Worm (Caenorhabditis elegans) whole organism, L2 larva: ENCODE results near the gene amx-3.

ENCODE experiments used
- R02D3.7 ChIP-seq: fragments of 150-350 bp; optimal IDR thresholded peaks from 2 replicates; lab custom pipeline; 2014; ENCODE audit warnings: missing biosample characterization, missing genetic modification characterization
- blmp-1 ChIP-seq: sonication (generic microtip); optimal IDR thresholded peaks from 2 replicates; lab custom pipeline; 2017; ENCODE audit warnings: missing genetic modification characterization, mild to moderate bottlenecking, missing compliant biosample characterization, antibody characterized with exemption, moderate library complexity; ENCODE audit not compliant: insufficient read depth
- ceh-82 ChIP-seq: fragments of 150-350 bp; optimal IDR thresholded peaks from 2 replicates; lab custom pipeline; 2014; ENCODE audit warnings: missing biosample characterization, missing genetic modification characterization
- egl-27 ChIP-seq: sonication (generic microtip); optimal IDR thresholded peaks from 3 replicates; lab custom pipeline; 2017; ENCODE audit warnings: missing biosample characterization, missing genetic modification reagents, missing genetic modification characterization
- lin-13 ChIP-seq: fragments of 150-350 bp; optimal IDR thresholded peaks from 2 replicates; lab custom pipeline; 2014; ENCODE audit warnings: missing biosample characterization, missing genetic modification reagents, missing genetic modification characterization
- nhr-237 ChIP-seq: fragments of 150-350 bp; optimal IDR thresholded peaks from 2 replicates; lab custom pipeline; 2014; ENCODE audit warnings: missing biosample characterization, missing genetic modification characterization
- unc-39 ChIP-seq: fragments of 150-350 bp; optimal IDR thresholded peaks from 2 replicates; lab custom pipeline; 2014; ENCODE audit warnings: missing biosample characterization, missing genetic modification characterization
- ztf-1 ChIP-seq: fragments of 200-800 bp; sonication (Bioruptor generic); conservative IDR thresholded peaks from 2 replicates; pipeline ENCODE4 v1.3.6; 2022; ENCODE audit warnings: missing genetic modification characterization, missing compliant biosample characterization

ce11 chrV:20850580-20850979, 52.9 kb downstream of the amx-3 start, which contains the start of gene clec-264:
- TF ChIP-seq unc-39 (tag; lab: Kevin White, UChicago): no peak
- TF ChIP-seq nhr-237: no peak
- TF ChIP-seq blmp-1 (tag; lab: Kevin White, UChicago): no peak
- no peak for TF ChIP-seq ztf-1 (GFP tag; lab: Robert Waterston, UW)
- TF ChIP-seq lin-13: no peak
- TF ChIP-seq R02D3.7: no peak
- no peak for TF ChIP-seq egl-27 (tag; lab: Kevin White, UChicago)
- TF ChIP-seq ceh-82 (tag; lab: Kevin White, UChicago): no peak
